Fruit fly (Drosophila melanogaster): Measurements from ENCODE around the gene mthl7.

Gene mthl7

dm6 chr3L:8151727-8152199 lies 28.6 kb downstream of the mthl7 start, which contains the start of gene CG13676:
CG13676 (minus strand) TSS chr3L:8151813.
- no peak for TF ChIP-seq CG17801 (GFP tag; optimal IDR thresholded peaks at IDR 0.05; ENCODE audit: partially characterized antibody)

dm6 chr3L:8150812-8151211 lies 29.5 kb downstream of the mthl7 start:
- TF ChIP-seq CG17801 (GFP tag; optimal IDR thresholded peaks at IDR 0.05; ENCODE audit: partially characterized antibody): no peak

- no peak for TF ChIP-seq CG17801 (GFP tag; optimal IDR thresholded peaks at IDR 0.05; ENCODE audit: partially characterized antibody)
Observed at dm6 chr3L:8150284-8150683, 30.0 kb downstream of the mthl7 start.

- peak; percentile 64 for TF ChIP-seq CG17801 (GFP tag; optimal IDR thresholded peaks at IDR 0.05; ENCODE audit: partially characterized antibody)
Observed at dm6 chr3L:8137448-8137906, 42.8 kb downstream of the mthl7 start, which contains the start of the genes Setx and mus301. Setx (minus strand) TSS chr3L:8137498. mus301 (plus strand) TSS chr3L:8137808.
